Worm (Caenorhabditis elegans) whole organism, L1 larva: ENCODE results near the gene dop-5.

Experiments used
- Y116A8C.19 ChIP-seq: sonication (generic microtip); optimal IDR thresholded peaks from 2 replicates; lab custom pipeline; 2016; ENCODE audit warnings: missing compliant biosample characterization, missing genetic modification characterization, borderline replicate concordance
- aha-1 ChIP-seq: fragments of 150-350 bp; optimal IDR thresholded peaks from 2 replicates; lab custom pipeline; 2014; ENCODE audit warnings: missing biosample characterization, missing genetic modification characterization
- alr-1 ChIP-seq: fragments of 200-800 bp; sonication (Bioruptor generic); optimal IDR thresholded peaks from 2 replicates; lab custom pipeline; 2018; ENCODE audit warnings: borderline replicate concordance, mild to moderate bottlenecking, missing genetic modification characterization, missing compliant biosample characterization
- aly-2 ChIP-seq: fragments of 150-350 bp; optimal IDR thresholded peaks from 2 replicates; lab custom pipeline; 2014; ENCODE audit warnings: missing biosample characterization, missing genetic modification characterization
- ceh-8 ChIP-seq: fragments of 200-800 bp; sonication (Bioruptor generic); optimal IDR thresholded peaks from 2 replicates; lab custom pipeline; 2018; ENCODE audit warnings: mild to moderate bottlenecking, missing genetic modification characterization, moderate library complexity, missing compliant biosample characterization
- ceh-82 ChIP-seq, 3 experiments: fragments of 150-350 bp in 1 of 3; sonication (generic microtip) in 2 of 3; optimal IDR thresholded peaks; 2 replicates each; lab custom pipeline; 2014 to 2017; ENCODE audit warnings: missing biosample characterization in 3 of 3, missing genetic modification characterization in 3 of 3
- ceh-88 ChIP-seq: fragments of 200-800 bp; sonication (Bioruptor generic); IDR thresholded peaks from 2 replicates; pipeline ENCODE4 v1.3.6; 2022; ENCODE audit warnings: missing genetic modification characterization, missing compliant biosample characterization
- ces-1 ChIP-seq: fragments of 150-350 bp; optimal IDR thresholded peaks from 2 replicates; lab custom pipeline; 2014; ENCODE audit warnings: missing biosample characterization, missing genetic modification reagents, missing genetic modification characterization
- dpl-1 ChIP-seq, 3 experiments: fragments of 150-350 bp in 2 of 3; sonication (generic microtip) in 1 of 3; optimal IDR thresholded peaks; 2 replicates each; lab custom pipeline; 2014 to 2017; ENCODE audit warnings: missing biosample characterization in 3 of 3, missing genetic modification characterization in 3 of 3, missing genetic modification reagents in 3 of 3
- efl-3 ChIP-seq: fragments of 200-800 bp; sonication (Bioruptor generic); optimal IDR thresholded peaks from 2 replicates; lab custom pipeline; 2018; ENCODE audit warnings: mild to moderate bottlenecking, missing genetic modification characterization, missing compliant biosample characterization
- egl-13 ChIP-seq: sonication (generic microtip); optimal IDR thresholded peaks from 2 replicates; lab custom pipeline; 2016; ENCODE audit warnings: missing genotype, missing genetic modification reagents, missing genetic modification characterization, missing compliant biosample characterization
- elt-2 ChIP-seq: sonication (generic microtip); optimal IDR thresholded peaks from 2 replicates; lab custom pipeline; 2016; ENCODE audit warnings: missing genetic modification characterization, mild to moderate bottlenecking, inconsistent platforms, missing compliant biosample characterization, missing genetic modification reagents
- elt-3 ChIP-seq, 6 experiments: fragments of 150-350 bp in 1 of 6; sonication (generic microtip); optimal IDR thresholded peaks; 2 replicates each; lab custom pipeline; 2017 to 2018; ENCODE audit warnings: missing biosample characterization in 6 of 6, missing genetic modification characterization in 6 of 6, inconsistent platforms in 1 of 6
- ets-5 ChIP-seq: fragments of 200-800 bp; sonication (Bioruptor generic); IDR thresholded peaks from 2 replicates; pipeline ENCODE4 v1.3.6; 2022; ENCODE audit warnings: missing genetic modification characterization, missing compliant biosample characterization
- fkh-4 ChIP-seq: sonication (generic microtip); optimal IDR thresholded peaks from 2 replicates; lab custom pipeline; 2016; ENCODE audit warnings: missing compliant biosample characterization, missing genetic modification characterization, borderline replicate concordance
- grh-1 ChIP-seq: fragments of 200-800 bp; sonication (Bioruptor generic); IDR thresholded peaks from 2 replicates; pipeline ENCODE4 v1.3.6; 2022; ENCODE audit warnings: missing genetic modification reagents, missing genetic modification characterization, missing compliant biosample characterization
- hlh-17 ChIP-seq: fragments of 200-800 bp; sonication (Bioruptor generic); optimal IDR thresholded peaks from 2 replicates; lab custom pipeline; 2018; ENCODE audit warnings: missing genetic modification characterization, mild to moderate bottlenecking, missing compliant biosample characterization, moderate library complexity, borderline replicate concordance
- hpl-2 ChIP-seq: fragments of 150-350 bp; optimal IDR thresholded peaks from 2 replicates; lab custom pipeline; 2014; ENCODE audit warnings: missing biosample characterization, missing genetic modification reagents, missing genetic modification characterization
- irx-1 ChIP-seq: sonication (generic microtip); optimal IDR thresholded peaks from 2 replicates; lab custom pipeline; 2016; ENCODE audit warnings: missing genetic modification characterization, missing compliant biosample characterization
- isw-1 ChIP-seq: fragments of 200-800 bp; sonication (Bioruptor generic); IDR thresholded peaks from 2 replicates; pipeline ENCODE4 v1.3.6; 2022; ENCODE audit warnings: missing genetic modification characterization, missing compliant biosample characterization
- lin-13 ChIP-seq: fragments of 150-350 bp; optimal IDR thresholded peaks from 2 replicates; lab custom pipeline; 2014; ENCODE audit warnings: missing biosample characterization, missing genetic modification reagents, missing genetic modification characterization
- lin-14 ChIP-seq: fragments of 200-800 bp; sonication (Bioruptor generic); optimal IDR thresholded peaks from 2 replicates; lab custom pipeline; 2018; ENCODE audit warnings: mild to moderate bottlenecking, missing genetic modification characterization, moderate library complexity, missing compliant biosample characterization
- lin-35 ChIP-seq, 2 experiments: fragments of 150-350 bp; optimal IDR thresholded peaks; 2 replicates each; lab custom pipeline; 2014; ENCODE audit warnings: missing biosample characterization in 2 of 2, missing genetic modification characterization in 2 of 2, missing genetic modification reagents in 2 of 2
- lir-3 ChIP-seq: sonication (generic microtip); optimal IDR thresholded peaks from 2 replicates; lab custom pipeline; 2016; ENCODE audit warnings: mild to moderate bottlenecking, missing genetic modification characterization, moderate library complexity, missing compliant biosample characterization; ENCODE audit not compliant: poor library complexity
- lsy-2 ChIP-seq, 2 experiments: fragments of 150-350 bp; optimal IDR thresholded peaks; 2 replicates each; lab custom pipeline; 2014; ENCODE audit warnings: missing biosample characterization in 2 of 2, missing genetic modification characterization in 2 of 2
- mab-9 ChIP-seq: fragments of 200-800 bp; sonication (Bioruptor generic); IDR thresholded peaks from 2 replicates; pipeline ENCODE4 v1.3.6; 2022; ENCODE audit warnings: missing genetic modification reagents, missing genetic modification characterization, missing compliant biosample characterization
- mep-1 ChIP-seq: fragments of 150-350 bp; optimal IDR thresholded peaks from 2 replicates; lab custom pipeline; 2014; ENCODE audit warnings: missing biosample characterization, missing genetic modification characterization
- nhr-11 ChIP-seq: fragments of 150-350 bp; optimal IDR thresholded peaks from 2 replicates; lab custom pipeline; 2014; ENCODE audit warnings: missing biosample characterization, missing genetic modification characterization
- nhr-12 ChIP-seq: sonication (generic microtip); optimal IDR thresholded peaks from 2 replicates; lab custom pipeline; 2017; ENCODE audit warnings: missing biosample characterization, missing genetic modification characterization
- nhr-20 ChIP-seq: sonication (generic microtip); optimal IDR thresholded peaks from 2 replicates; lab custom pipeline; 2016; ENCODE audit warnings: mild to moderate bottlenecking, missing genetic modification characterization, missing compliant biosample characterization
- nhr-237 ChIP-seq: fragments of 150-350 bp; optimal IDR thresholded peaks from 2 replicates; lab custom pipeline; 2014; ENCODE audit warnings: missing biosample characterization, missing genetic modification characterization
- nhr-28 ChIP-seq: fragments of 150-350 bp; optimal IDR thresholded peaks from 2 replicates; lab custom pipeline; 2014; ENCODE audit warnings: missing biosample characterization, missing genetic modification characterization
- nhr-47 ChIP-seq: sonication (generic microtip); optimal IDR thresholded peaks from 2 replicates; lab custom pipeline; 2016; ENCODE audit warnings: mild to moderate bottlenecking, missing genetic modification characterization, moderate library complexity, missing compliant biosample characterization
- nhr-71 ChIP-seq: sonication (generic microtip); optimal IDR thresholded peaks from 2 replicates; lab custom pipeline; 2016; ENCODE audit warnings: mild to moderate bottlenecking, missing genetic modification characterization, moderate library complexity, missing compliant biosample characterization
- nhr-76 ChIP-seq: sonication (generic microtip); optimal IDR thresholded peaks from 2 replicates; lab custom pipeline; 2017; ENCODE audit warnings: missing biosample characterization, missing genetic modification characterization
- nhr-77 ChIP-seq: fragments of 150-350 bp; optimal IDR thresholded peaks from 2 replicates; lab custom pipeline; 2014; ENCODE audit warnings: missing biosample characterization, missing genetic modification characterization
- nhr-84 ChIP-seq: sonication (generic microtip); optimal IDR thresholded peaks from 2 replicates; lab custom pipeline; 2017; ENCODE audit warnings: missing biosample characterization, missing genetic modification characterization
- nhr-85 ChIP-seq: sonication (generic microtip); peaks from one replicate; lab custom pipeline; 2016; ENCODE audit warnings: missing genetic modification characterization, inconsistent platforms, missing compliant biosample characterization
- nhr-90 ChIP-seq: sonication (generic microtip); optimal IDR thresholded peaks from 2 replicates; lab custom pipeline; 2016; ENCODE audit warnings: mild to moderate bottlenecking, missing genetic modification characterization, missing compliant biosample characterization; ENCODE audit not compliant: poor library complexity
- pqm-1 ChIP-seq: sonication (generic microtip); optimal IDR thresholded peaks from 3 replicates; lab custom pipeline; 2017; ENCODE audit warnings: missing biosample characterization, missing genetic modification characterization
- snu-23 ChIP-seq: sonication (generic microtip); optimal IDR thresholded peaks from 2 replicates; lab custom pipeline; 2016; ENCODE audit warnings: missing genetic modification characterization, missing compliant biosample characterization
- sup-37 ChIP-seq: fragments of 200-800 bp; sonication (Bioruptor generic); optimal IDR thresholded peaks from 2 replicates; lab custom pipeline; 2018; ENCODE audit warnings: mild to moderate bottlenecking, missing genetic modification characterization, missing compliant biosample characterization
- swsn-7 ChIP-seq: sonication (generic microtip); optimal IDR thresholded peaks from 2 replicates; lab custom pipeline; 2016; ENCODE audit warnings: missing genetic modification characterization, missing compliant biosample characterization
- unc-130 ChIP-seq: fragments of 150-350 bp; optimal IDR thresholded peaks from 2 replicates; lab custom pipeline; 2017; ENCODE audit warnings: missing biosample characterization, missing genetic modification characterization, inconsistent platforms
- unc-30 ChIP-seq: sonication (generic microtip); optimal IDR thresholded peaks from 2 replicates; lab custom pipeline; 2017; ENCODE audit warnings: missing biosample characterization, missing genetic modification characterization
- unc-62 ChIP-seq: fragments of 150-350 bp; optimal IDR thresholded peaks from 2 replicates; lab custom pipeline; 2014; ENCODE audit warnings: missing biosample characterization, missing genetic modification reagents, missing genetic modification characterization
- unc-86 ChIP-seq: sonication (generic microtip); optimal IDR thresholded peaks from 2 replicates; lab custom pipeline; 2016; ENCODE audit warnings: missing genetic modification characterization, missing compliant biosample characterization
- vab-15 ChIP-seq: sonication (generic microtip); optimal IDR thresholded peaks from 2 replicates; lab custom pipeline; 2017; ENCODE audit warnings: missing genotype, mild to moderate bottlenecking, missing genetic modification characterization, missing compliant biosample characterization
- ztf-11 ChIP-seq, 2 experiments: sonication (generic microtip); optimal IDR thresholded peaks; 2 replicates each; lab custom pipeline; 2016 to 2017; ENCODE audit warnings: missing genetic modification characterization in 2 of 2, missing biosample characterization in 1 of 2, missing compliant biosample characterization in 1 of 2
- ztf-4 ChIP-seq: fragments of 150-350 bp; optimal IDR thresholded peaks from 2 replicates; lab custom pipeline; 2014; ENCODE audit warnings: missing biosample characterization, missing genetic modification characterization

Gene dop-5

ce11 chrV:11314025-11314880, 51.8 kb downstream of the dop-5 start (continued):
- TF ChIP-seq nhr-237 (tag; lab: Kevin White, UChicago) (no peak), ztf-11 (tag; optimal IDR thresholded peaks at IDR 0.05; lab: Kevin White, UChicago) (peak in 1 of 2 experiments; percentile 80), nhr-85 (tag; lab: Kevin White, UChicago) (peak; percentile 81), hpl-2 (peak; percentile 5), swsn-7 (tag; lab: Kevin White, UChicago) (peak; percentile 69), nhr-76 (no peak), isw-1 (GFP tag; lab: Robert Waterston, UW) (no peak), efl-3 (GFP tag; lab: Kevin White, UChicago) (peak; percentile 64), nhr-12 (no peak), fkh-4 (tag; lab: Kevin White, UChicago) (no peak), unc-30 (no peak), ceh-88 (no peak), unc-86 (tag; lab: Kevin White, UChicago) (peak; percentile 31), lin-35 (GFP tag; optimal IDR thresholded peaks at IDR 0.05; lab: Kevin White, UChicago) (peak; percentile 42 to 82), nhr-71 (tag; lab: Kevin White, UChicago) (peak; percentile 80), nhr-47 (tag; lab: Kevin White, UChicago) (peak; percentile 75), lin-13 (GFP tag; lab: Kevin White, UChicago) (peak; percentile 59), irx-1 (peak; percentile 57), ceh-8 (GFP tag; lab: Kevin White, UChicago) (peak; percentile 45), nhr-90 (tag; lab: Kevin White, UChicago) (peak; percentile 84), mep-1 (peak; percentile 82), Y116A8C.19 (tag; lab: Kevin White, UChicago) (no peak), lsy-2 (tag; optimal IDR thresholded peaks at IDR 0.05; lab: Kevin White, UChicago) (peak; percentile 62 to 81), ztf-4 (tag; lab: Kevin White, UChicago) (peak; percentile 8), nhr-84 (tag; lab: Kevin White, UChicago) (no peak), unc-130 (tag; lab: Kevin White, UChicago) (peak; percentile 56), nhr-11 (tag; lab: Kevin White, UChicago) (no peak), nhr-20 (tag; lab: Kevin White, UChicago) (peak; percentile 83), elt-2 (peak; percentile 66), aha-1 (tag; lab: Kevin White, UChicago) (no peak), ces-1 (no peak), elt-3 (tag; optimal IDR thresholded peaks at IDR 0.05; lab: Kevin White, UChicago) (peak in 2 of 6 experiments; percentile 77 to 82), egl-13 (tag; lab: Kevin White, UChicago) (peak; percentile 9), ceh-82 (tag; optimal IDR thresholded peaks at IDR 0.05; lab: Kevin White, UChicago) (peak; percentile 75 to 86 (median 79)), snu-23 (GFP tag; lab: Kevin White, UChicago) (peak; percentile 70), dpl-1 (GFP tag; optimal IDR thresholded peaks at IDR 0.05; lab: Kevin White, UChicago) (peak; percentile 16 to 52 (median 33)), mab-9 (GFP tag; lab: Robert Waterston, UW) (no peak), ets-5 (no peak), grh-1 (GFP tag; lab: Robert Waterston, UW) (peak; percentile 65), lir-3 (tag; lab: Kevin White, UChicago) (peak; percentile 48), alr-1 (tag; lab: Kevin White, UChicago) (no peak), nhr-28 (tag; lab: Kevin White, UChicago) (no peak), hlh-17 (no peak), vab-15 (tag; lab: Kevin White, UChicago) (peak; percentile 70), nhr-77 (tag; lab: Kevin White, UChicago) (peak; percentile 74), unc-62 (GFP tag; lab: Kevin White, UChicago) (no peak), sup-37 (GFP tag; lab: Kevin White, UChicago) (peak; percentile 52), aly-2 (tag; lab: Kevin White, UChicago) (peak; percentile 25), lin-14 (GFP tag; lab: Kevin White, UChicago) (peak; percentile 68), pqm-1 (tag; lab: Kevin White, UChicago) (no peak)
